Fruit fly (Drosophila melanogaster): Measurements from ENCODE around the gene U2af38.

Gene U2af38

DNA sequence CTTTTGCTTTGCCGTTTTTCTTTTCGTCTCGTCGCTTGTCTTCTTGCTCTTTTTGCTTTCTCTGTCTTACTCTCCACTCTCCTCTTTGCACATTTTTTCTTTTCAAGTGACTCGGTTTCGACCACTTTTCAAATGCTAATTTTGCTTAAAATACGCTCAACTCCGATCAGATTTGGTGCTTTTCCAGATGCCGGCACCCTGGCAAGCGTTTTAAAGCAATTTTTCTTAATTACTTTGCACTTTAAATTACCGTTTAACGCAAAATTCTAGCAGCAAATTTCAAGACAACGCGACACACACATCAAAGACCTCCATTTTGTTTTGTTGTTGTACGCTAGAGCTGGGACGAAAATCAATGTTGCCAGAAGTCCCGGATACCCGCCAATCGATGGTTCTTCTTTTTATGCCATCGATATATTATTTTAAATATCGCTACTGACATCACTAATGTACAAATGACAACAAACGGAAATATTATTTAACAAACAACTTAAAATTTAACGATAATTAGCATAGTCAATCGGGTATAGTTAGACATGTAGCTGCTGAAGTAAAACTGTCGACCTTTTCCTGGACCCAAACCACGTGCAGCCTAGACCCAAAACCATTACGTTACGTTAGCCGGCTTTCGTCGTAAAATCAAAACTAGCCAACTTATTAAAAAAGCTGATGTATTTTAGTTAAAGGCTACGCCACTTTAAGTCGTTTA lies 43.8 kb downstream of the U2af38 start, which contains the start of gene kis (continued):
- no peak for TF ChIP-seq Dip2 (GFP tag; IDR thresholded peaks at IDR 0.05)
- TF ChIP-seq HmgZ (tag; optimal IDR thresholded peaks at IDR 0.05): peak; percentile 81
- peak; percentile 90 for TF ChIP-seq sens (GFP tag)
- TF ChIP-seq vvl (GFP tag; IDR thresholded peaks at IDR 0.05): peak; percentile 57; the same call in 1 of the 2 replicates
- TF ChIP-seq CG3163 (GFP tag; optimal IDR thresholded peaks at IDR 0.05): peak; percentile 43
- no peak for TF ChIP-seq nau (GFP tag; optimal IDR thresholded peaks at IDR 0.05)
- peak; percentile 64 for TF ChIP-seq sug (tag; optimal IDR thresholded peaks at IDR 0.05)
- TF ChIP-seq pfk (GFP tag; optimal IDR thresholded peaks at IDR 0.05): no peak
- TF ChIP-seq Dek (tag; optimal IDR thresholded peaks at IDR 0.05): no peak
- TF ChIP-seq CG6813 (GFP tag; optimal IDR thresholded peaks at IDR 0.05): no peak
- TF ChIP-seq gsb-n (tag; optimal IDR thresholded peaks at IDR 0.05): peak; percentile 68
- TF ChIP-seq lmd (GFP tag; IDR thresholded peaks at IDR 0.05): no peak
- TF ChIP-seq CG13775 (GFP tag; optimal IDR thresholded peaks at IDR 0.05): peak; percentile 21
- TF ChIP-seq ewg (GFP tag; optimal IDR thresholded peaks at IDR 0.05): no peak
- no peak for TF ChIP-seq Ada2b (GFP tag; IDR thresholded peaks at IDR 0.05)
- no peak for TF ChIP-seq Poxn (GFP tag; IDR thresholded peaks at IDR 0.05)
- no peak; the same call in 1 of the 2 replicates for TF ChIP-seq Xrp1 (GFP tag; IDR thresholded peaks at IDR 0.05)
- TF ChIP-seq CG6765 (GFP tag; optimal IDR thresholded peaks at IDR 0.05): no peak
- TF ChIP-seq CG12391 (tag; optimal IDR thresholded peaks at IDR 0.05): peak; percentile 64
- no peak for TF ChIP-seq cas (GFP tag; IDR thresholded peaks at IDR 0.05)
- peak; percentile 90 for TF ChIP-seq Dref (GFP tag; IDR thresholded peaks at IDR 0.05)
- TF ChIP-seq CG10321 (GFP tag; IDR thresholded peaks at IDR 0.05): no peak
- peak; percentile 9 for TF ChIP-seq CG12071 (GFP tag; optimal IDR thresholded peaks at IDR 0.05)
- no peak for TF ChIP-seq CG31224 (GFP tag; IDR thresholded peaks at IDR 0.05)
- TF ChIP-seq slou (GFP tag; optimal IDR thresholded peaks at IDR 0.05): no peak
- TF ChIP-seq sens-2 (GFP tag; IDR thresholded peaks at IDR 0.05): no peak
- TF ChIP-seq Kr (GFP tag; optimal IDR thresholded peaks at IDR 0.05): no peak
- no peak for TF ChIP-seq br (optimal IDR thresholded peaks at IDR 0.05)
- peak; percentile 40 for TF ChIP-seq chn (GFP tag; optimal IDR thresholded peaks at IDR 0.05)
- TF ChIP-seq D19B (GFP tag; optimal IDR thresholded peaks at IDR 0.05): no peak
- no peak for TF ChIP-seq CG3407 (GFP tag; optimal IDR thresholded peaks at IDR 0.05)
- peak; percentile 45 for TF ChIP-seq CG17359 (tag; optimal IDR thresholded peaks at IDR 0.05)
- TF ChIP-seq CG2129 (GFP tag; IDR thresholded peaks at IDR 0.05; ENCODE audit: partially characterized antibody): peak; percentile 93
- TF ChIP-seq CG13894 (tag; optimal IDR thresholded peaks at IDR 0.05): peak; percentile 66
- peak; percentile 63 for TF ChIP-seq Fer1 (GFP tag; optimal IDR thresholded peaks at IDR 0.05)
- peak; percentile 33 to 41 for TF ChIP-seq Hr51 (GFP tag; optimal IDR thresholded peaks at IDR 0.05)
- no peak for TF ChIP-seq lola (GFP tag; optimal IDR thresholded peaks at IDR 0.05)
- peak; percentile 97 for TF ChIP-seq Dll (GFP tag; IDR thresholded peaks at IDR 0.05; ENCODE audit: partially characterized antibody)
- TF ChIP-seq HHEX (GFP tag; optimal IDR thresholded peaks at IDR 0.05): no peak
- no peak for TF ChIP-seq yki (optimal IDR thresholded peaks at IDR 0.05)
- peak; percentile 69 for TF ChIP-seq scrt (GFP tag; optimal IDR thresholded peaks at IDR 0.05)
- no peak for TF ChIP-seq CG18619 (GFP tag; optimal IDR thresholded peaks at IDR 0.05)
- peak; percentile 22 for TF ChIP-seq disco-r (GFP tag; optimal IDR thresholded peaks at IDR 0.05)
- TF ChIP-seq Drgx (GFP tag; IDR thresholded peaks at IDR 0.05): peak; percentile 44; the same call in 1 of the 2 replicates
- TF ChIP-seq CG13296 (GFP tag; optimal IDR thresholded peaks at IDR 0.05): peak; percentile 30
- TF ChIP-seq YL-1 (GFP tag; optimal IDR thresholded peaks at IDR 0.05): peak; percentile 88
- peak; percentile 75 for TF ChIP-seq Jarid2 (GFP tag; optimal IDR thresholded peaks at IDR 0.05)
- TF ChIP-seq CG2199 (GFP tag; IDR thresholded peaks at IDR 0.05): no peak
- TF ChIP-seq NC2α (GFP tag; optimal IDR thresholded peaks at IDR 0.05): peak; percentile 0
- no peak for TF ChIP-seq CG2202 (tag; optimal IDR thresholded peaks at IDR 0.05)
